Fruit fly (Drosophila melanogaster): Measurements from ENCODE around the gene CG32365.

The CG32365 gene

dm6 chr3L:7867036-7867787 is 1.6 kb upstream of the CG32365 start, which contains the start of gene Pdp1 (continued):
- TF ChIP-seq tio (GFP tag; optimal IDR thresholded peaks at IDR 0.05) (no peak), CG12155 (GFP tag; optimal IDR thresholded peaks at IDR 0.05) (no peak), phol (tag; optimal IDR thresholded peaks at IDR 0.05) (no peak), CG12769 (tag; optimal IDR thresholded peaks at IDR 0.05) (peak; percentile 23), amos (GFP tag; IDR thresholded peaks at IDR 0.05; ENCODE audit: partially characterized antibody) (no peak; the same call in 1 of the 2 replicates), CG4730 (GFP tag; IDR thresholded peaks at IDR 0.05) (no peak), sqz (GFP tag; optimal IDR thresholded peaks at IDR 0.05) (no peak), sens (GFP tag) (peak; percentile 63), lola (GFP tag; optimal IDR thresholded peaks at IDR 0.05) (no peak), fd3F (GFP tag; optimal IDR thresholded peaks at IDR 0.05) (no peak), Fer1 (GFP tag; optimal IDR thresholded peaks at IDR 0.05) (no peak), Spps (tag; optimal IDR thresholded peaks at IDR 0.05) (no peak), lbe (GFP tag; optimal IDR thresholded peaks at IDR 0.05) (no peak), HHEX (GFP tag; optimal IDR thresholded peaks at IDR 0.05) (no peak), Optix (GFP tag; IDR thresholded peaks at IDR 0.05) (no peak), otp (GFP tag; IDR thresholded peaks at IDR 0.05) (peak; percentile 49; the same call in 1 of the 3 replicates), H15 (GFP tag; IDR thresholded peaks at IDR 0.05) (0 out of 3 replicates have a peak, but pooled peaks have one; percentile 17), CG6654 (GFP tag; optimal IDR thresholded peaks at IDR 0.05) (no peak), CG1647 (GFP tag; optimal IDR thresholded peaks at IDR 0.05) (no peak), kni (GFP tag; optimal IDR thresholded peaks at IDR 0.05) (peak; percentile 81), Blimp-1 (GFP tag; optimal IDR thresholded peaks at IDR 0.05) (no peak), fu2 (GFP tag; optimal IDR thresholded peaks at IDR 0.05) (no peak), CG4328 (GFP tag; optimal IDR thresholded peaks at IDR 0.05) (no peak), row (GFP tag; IDR thresholded peaks at IDR 0.05) (peak; percentile 66; the same call in 2 of the 3 replicates), CG18476 (GFP tag; optimal IDR thresholded peaks at IDR 0.05) (no peak), CG7271 (tag; optimal IDR thresholded peaks at IDR 0.05) (no peak), NfI (GFP tag; optimal IDR thresholded peaks at IDR 0.05) (peak; percentile 6), CG13123 (GFP tag; optimal IDR thresholded peaks at IDR 0.05) (no peak), CG11247 (GFP tag; IDR thresholded peaks at IDR 0.05) (no peak), CG14050 (GFP tag; IDR thresholded peaks at IDR 0.05) (no peak), corto (GFP tag; optimal IDR thresholded peaks at IDR 0.05) (no peak), org-1 (GFP tag; optimal IDR thresholded peaks at IDR 0.05) (no peak), CG10366 (GFP tag; IDR thresholded peaks at IDR 0.05) (no peak; the same call in 1 of the 2 replicates), z (GFP tag; IDR thresholded peaks at IDR 0.05) (no peak), CG2120 (GFP tag; optimal IDR thresholded peaks at IDR 0.05) (no peak), abd-A (tag; optimal IDR thresholded peaks at IDR 0.05) (peak; percentile 75), C15 (GFP tag; IDR thresholded peaks at IDR 0.05) (no peak), stwl (tag; optimal IDR thresholded peaks at IDR 0.05) (peak; percentile 73), jing (GFP tag; optimal IDR thresholded peaks at IDR 0.05) (no peak), Sin3A (optimal IDR thresholded peaks at IDR 0.05) (no peak), Oli (tag; optimal IDR thresholded peaks at IDR 0.05) (peak; percentile 5), PHDP (tag; optimal IDR thresholded peaks at IDR 0.05) (no peak), Bteb2 (GFP tag; optimal IDR thresholded peaks at IDR 0.05) (no peak), pfk (GFP tag; optimal IDR thresholded peaks at IDR 0.05) (peak; percentile 6), ERR (GFP tag; optimal IDR thresholded peaks at IDR 0.05) (no peak), Mes4 (GFP tag; optimal IDR thresholded peaks at IDR 0.05) (no peak), Dll (GFP tag; IDR thresholded peaks at IDR 0.05; ENCODE audit: partially characterized antibody) (peak; percentile 66), Opbp (GFP tag; IDR thresholded peaks at IDR 0.05; ENCODE audit: partially characterized antibody) (peak; percentile 46; the same call in 1 of the 3 replicates), CG11560 (tag; IDR thresholded peaks at IDR 0.05) (no peak), hth (optimal IDR thresholded peaks at IDR 0.05) (no peak)

Measured in whole organism, embryonic.